Worm (Caenorhabditis elegans): ENCODE data around the gene C36B7.6.

C36B7.6 gene

DNA sequence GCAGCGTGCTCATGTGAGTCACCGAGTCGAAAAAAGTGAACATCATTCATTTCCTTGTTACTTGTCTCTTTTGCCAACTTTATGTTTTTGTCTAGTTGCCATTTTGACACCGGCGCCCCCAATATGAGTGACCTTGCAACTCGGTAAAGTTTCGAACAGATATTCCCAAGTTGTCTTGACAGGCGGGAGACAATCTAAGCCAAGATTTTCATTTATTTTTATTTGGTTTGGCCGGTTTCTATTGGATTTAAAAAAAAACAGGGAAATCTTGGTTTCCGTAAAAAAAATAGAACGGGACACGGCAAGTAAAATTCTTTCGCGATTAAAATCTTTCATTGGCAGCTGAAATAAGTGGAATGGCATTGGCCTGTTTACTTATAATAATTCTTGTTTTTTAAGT lies 31.1 kb upstream of the C36B7.6 start:
- TF ChIP-seq D1046.2 (GFP tag; IDR thresholded peaks at IDR 0.05), result no peak
- TF ChIP-seq unc-62 (GFP tag; optimal IDR thresholded peaks at IDR 0.05 in 1 of 2), result peak in 1 of 2 experiments; percentile 94
- TF ChIP-seq unc-62 (tag; optimal IDR thresholded peaks at IDR 0.05), result no peak

DNA sequence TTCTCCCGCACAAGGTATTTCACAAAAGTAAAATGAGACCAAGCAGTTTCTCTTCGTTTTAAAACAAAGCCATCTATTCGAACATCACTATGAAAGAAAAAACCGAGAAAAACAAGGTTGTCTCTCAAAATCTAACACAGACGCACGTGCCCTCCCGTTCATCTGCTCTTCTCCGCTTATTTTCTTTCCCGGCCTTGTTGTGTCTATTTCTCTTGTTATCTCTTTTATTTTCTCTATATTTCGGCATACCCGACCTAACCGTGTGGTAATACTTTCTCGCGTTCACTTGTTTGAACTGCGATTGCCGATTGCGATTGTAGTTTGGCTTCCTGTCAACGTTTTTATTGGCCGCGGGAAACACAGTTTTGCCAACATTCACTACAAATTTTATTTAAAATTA lies 29.3 kb upstream of the C36B7.6 start:
- no peak for TF ChIP-seq pha-4 (GFP tag; IDR thresholded peaks at IDR 0.05)
- no peak for TF ChIP-seq pha-4 (tag; optimal IDR thresholded peaks at IDR 0.05)
- no peak for TF ChIP-seq nhr-42 (GFP tag; IDR thresholded peaks at IDR 0.05)
- TF ChIP-seq R02D3.7 (tag; optimal IDR thresholded peaks at IDR 0.05), result no peak
- TF ChIP-seq aha-1 (tag), result peak; percentile 42
- no peak for TF ChIP-seq nhr-111 (GFP tag; optimal IDR thresholded peaks at IDR 0.05)
- no peak for TF ChIP-seq D1046.2 (GFP tag; IDR thresholded peaks at IDR 0.05)
- TF ChIP-seq dmd-9 (GFP tag; IDR thresholded peaks at IDR 0.05), result no peak
- no peak for TF ChIP-seq dpl-1 (GFP tag; optimal IDR thresholded peaks at IDR 0.05)
- peak in 1 of 2 experiments; percentile 33 for TF ChIP-seq lsy-2 (tag; optimal IDR thresholded peaks at IDR 0.05)
- TF ChIP-seq mxl-2 (GFP tag; conservative IDR thresholded peaks at IDR 0.05), result no peak
- TF ChIP-seq ceh-32 (tag; optimal IDR thresholded peaks at IDR 0.05; ENCODE audit: poor library complexity), result no peak
- TF ChIP-seq arid-1 (GFP tag; conservative IDR thresholded peaks at IDR 0.05), result no peak
- no peak for TF ChIP-seq duxl-1 (tag; optimal IDR thresholded peaks at IDR 0.05; ENCODE audit: poor library complexity)
- no peak for TF ChIP-seq hif-1 (tag; optimal IDR thresholded peaks at IDR 0.05)
- no peak for TF ChIP-seq dmd-6 (GFP tag; IDR thresholded peaks at IDR 0.05)
- TF ChIP-seq nhr-77 (tag; optimal IDR thresholded peaks at IDR 0.05), result peak; percentile 48
- TF ChIP-seq lin-13 (GFP tag; optimal IDR thresholded peaks at IDR 0.05), result no peak
- TF ChIP-seq mxl-3 (GFP tag; optimal IDR thresholded peaks at IDR 0.05), result peak; percentile 60
- no peak for TF ChIP-seq lin-38 (GFP tag; IDR thresholded peaks at IDR 0.05)
- no peak for TF ChIP-seq cey-2 (tag; optimal IDR thresholded peaks at IDR 0.05; ENCODE audit: borderline replicate concordance, insufficient read depth)
- 0 out of 2 replicates have a peak, but pooled peaks have one; percentile 10 for TF ChIP-seq hmg-1.1 (GFP tag; IDR thresholded peaks at IDR 0.05)
- no peak for TF ChIP-seq tra-1 (GFP tag; IDR thresholded peaks at IDR 0.05)
- TF ChIP-seq nhr-11 (tag; optimal IDR thresholded peaks at IDR 0.05), result no peak
- peak; percentile 64 for TF ChIP-seq hlh-30 (tag; optimal IDR thresholded peaks at IDR 0.05; ENCODE audit: insufficient read depth)
- no peak for TF ChIP-seq mes-2 (tag; optimal IDR thresholded peaks at IDR 0.05; ENCODE audit: poor library complexity, severe bottlenecking)
- no peak for TF ChIP-seq nhr-41 (GFP tag; IDR thresholded peaks at IDR 0.05)
- TF ChIP-seq F26F4.8 (GFP tag; conservative IDR thresholded peaks at IDR 0.05), result no peak
- no peak for TF ChIP-seq egl-43 (GFP tag; IDR thresholded peaks at IDR 0.05)
- no peak for TF ChIP-seq lin-39 (tag; optimal IDR thresholded peaks at IDR 0.05)
- TF ChIP-seq madf-9 (GFP tag; conservative IDR thresholded peaks at IDR 0.05), result no peak
- no peak for TF ChIP-seq php-3 (GFP tag; IDR thresholded peaks at IDR 0.05)
- TF ChIP-seq T20F7.1 (GFP tag; optimal IDR thresholded peaks at IDR 0.05), result no peak
- TF ChIP-seq fos-1 (tag; optimal IDR thresholded peaks at IDR 0.05), result no peak
- no peak for TF ChIP-seq daf-16 (GFP tag; optimal IDR thresholded peaks at IDR 0.05)
- peak; percentile 56 for TF ChIP-seq daf-16 (tag; optimal IDR thresholded peaks at IDR 0.05)
- no peak for TF ChIP-seq dve-1 (tag; optimal IDR thresholded peaks at IDR 0.05; ENCODE audit: insufficient read depth)
- no peak for TF ChIP-seq zfp-2 (tag; optimal IDR thresholded peaks at IDR 0.05)
- no peak for TF ChIP-seq sdz-12 (GFP tag; optimal IDR thresholded peaks at IDR 0.05)
- no peak for TF ChIP-seq pqm-1 (tag; optimal IDR thresholded peaks at IDR 0.05)
- no peak for TF ChIP-seq unc-130 (GFP tag; optimal IDR thresholded peaks at IDR 0.05)
- TF ChIP-seq lin-29 (GFP tag; IDR thresholded peaks at IDR 0.05), result no peak
- TF ChIP-seq mdl-1 (tag; optimal IDR thresholded peaks at IDR 0.05), result peak; percentile 55 to 84
- TF ChIP-seq F49E8.2 (tag; optimal IDR thresholded peaks at IDR 0.05; ENCODE audit: borderline replicate concordance), result no peak
- TF ChIP-seq hlh-11 (tag; optimal IDR thresholded peaks at IDR 0.05), result peak; percentile 50
- TF ChIP-seq ceh-62 (tag; optimal IDR thresholded peaks at IDR 0.05), result no peak
- no peak for TF ChIP-seq ama-1 (optimal IDR thresholded peaks at IDR 0.05)
